Fruit fly (Drosophila melanogaster): Measurements from ENCODE around the gene Polr3C.

Gene Polr3C

dm6 chr3R:12448889-12449314 is 11.3 kb upstream of the Polr3C start, which contains the start of gene CG18549:
Gene CG18549 (plus strand): TSS chr3R:12449296.
- TF ChIP-seq CG8159 (tag; optimal IDR thresholded peaks at IDR 0.05) (peak; percentile 100), CG8301 (tag; optimal IDR thresholded peaks at IDR 0.05) (peak; percentile 100), rn (GFP tag; IDR thresholded peaks at IDR 0.05) (peak; percentile 100), CG12605 (GFP tag; IDR thresholded peaks at IDR 0.05) (peak; percentile 100), CG17806 (tag; optimal IDR thresholded peaks at IDR 0.05) (peak; percentile 100), CG9948 (tag; optimal IDR thresholded peaks at IDR 0.05) (peak; percentile 100), Pif1A (GFP tag; optimal IDR thresholded peaks at IDR 0.05) (peak; percentile 100), EcR (GFP tag; optimal IDR thresholded peaks at IDR 0.05) (peak; percentile 91), CG15710 (tag; optimal IDR thresholded peaks at IDR 0.05) (peak; percentile 100), CG14655 (GFP tag; optimal IDR thresholded peaks at IDR 0.05) (peak; percentile 100), fd96Ca (GFP tag; IDR thresholded peaks at IDR 0.05) (peak; percentile 100), gl (tag; optimal IDR thresholded peaks at IDR 0.05) (peak; percentile 99), Snoo (tag; optimal IDR thresholded peaks at IDR 0.05) (peak; percentile 100), Ets98B (GFP tag; IDR thresholded peaks at IDR 0.05) (peak; percentile 100), CG34367 (tag; optimal IDR thresholded peaks at IDR 0.05) (peak; percentile 100), CG4496 (GFP tag; IDR thresholded peaks at IDR 0.05) (peak; percentile 100), CG10348 (GFP tag; IDR thresholded peaks at IDR 0.05) (peak; percentile 99), Pif1B (GFP tag; optimal IDR thresholded peaks at IDR 0.05) (peak; percentile 100), D1 (tag; optimal IDR thresholded peaks at IDR 0.05) (peak; percentile 100), CG13204 (GFP tag; optimal IDR thresholded peaks at IDR 0.05) (peak; percentile 99), CG32121 (GFP tag; IDR thresholded peaks at IDR 0.05) (peak; percentile 100)

DNA sequence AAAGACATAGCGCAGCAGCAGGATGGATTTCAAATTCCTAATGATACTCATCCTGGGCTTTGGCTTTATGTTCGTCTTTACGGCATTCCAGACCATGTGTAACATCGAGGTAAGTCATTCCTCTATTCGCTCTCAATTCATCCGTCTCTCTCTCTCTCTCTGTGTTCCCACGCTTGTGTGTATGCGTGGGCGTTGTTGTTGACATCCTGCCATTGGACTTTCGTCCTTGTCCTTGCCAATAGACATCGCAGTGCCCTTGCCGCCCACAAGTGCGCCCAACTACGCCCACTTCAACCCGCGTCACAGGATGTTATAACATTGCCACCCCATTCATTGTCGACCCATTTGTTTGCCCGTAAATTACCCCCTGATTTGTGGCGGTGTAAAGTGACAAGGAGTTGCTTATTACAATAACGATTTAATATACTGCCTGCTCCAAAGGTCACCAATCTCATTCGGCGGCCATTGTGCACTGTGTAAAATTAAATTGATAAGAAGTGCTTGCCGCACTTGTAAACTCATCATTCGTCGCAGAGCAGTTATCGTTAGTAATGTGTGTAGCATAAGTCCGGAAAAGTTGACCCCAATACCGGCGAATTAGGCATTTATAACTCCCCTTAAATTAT is 10.5 kb upstream of the Polr3C start:
- TF ChIP-seq Pif1A (GFP tag; optimal IDR thresholded peaks at IDR 0.05) (peak; percentile 5), rn (GFP tag; IDR thresholded peaks at IDR 0.05) (no peak), CG8159 (tag; optimal IDR thresholded peaks at IDR 0.05) (peak; percentile 18), CG13204 (GFP tag; optimal IDR thresholded peaks at IDR 0.05) (peak; percentile 52), EcR (GFP tag; optimal IDR thresholded peaks at IDR 0.05) (peak; percentile 34), CG34367 (tag; optimal IDR thresholded peaks at IDR 0.05) (no peak), CG12605 (GFP tag; IDR thresholded peaks at IDR 0.05) (no peak), gl (tag; optimal IDR thresholded peaks at IDR 0.05) (peak; percentile 51), CG9948 (tag; optimal IDR thresholded peaks at IDR 0.05) (peak; percentile 5), fd96Ca (GFP tag; IDR thresholded peaks at IDR 0.05) (peak; percentile 24; the same call in 1 of the 3 replicates), CG32121 (GFP tag; IDR thresholded peaks at IDR 0.05) (peak; percentile 43)

DNA sequence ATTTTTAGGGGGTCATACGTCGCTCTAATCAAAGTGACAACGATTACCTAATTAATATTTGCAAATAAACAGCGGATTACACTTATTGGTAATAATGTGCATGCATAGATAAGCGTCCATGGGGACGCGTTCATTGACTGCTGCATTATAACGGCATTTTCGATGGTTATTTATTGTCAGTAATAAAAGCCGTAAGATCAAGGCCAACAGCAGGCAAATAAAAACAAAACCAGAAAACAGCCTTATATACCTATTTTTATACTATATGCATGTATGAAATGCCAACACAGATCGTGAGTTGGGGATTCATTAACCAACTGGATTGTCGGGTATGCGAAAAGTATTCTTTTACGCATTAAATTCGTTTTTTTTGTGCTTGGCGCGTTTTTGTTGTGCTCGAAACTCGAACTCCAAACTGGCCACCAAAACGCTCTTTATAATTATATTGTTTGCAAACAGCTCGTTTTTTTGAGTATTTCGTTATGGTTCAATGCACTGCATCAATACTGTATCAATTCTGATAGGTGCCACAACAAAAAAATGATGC is 9.4 kb upstream of the Polr3C start:
- TF ChIP-seq CG13204 (GFP tag; optimal IDR thresholded peaks at IDR 0.05) = no peak
- TF ChIP-seq EcR (GFP tag; optimal IDR thresholded peaks at IDR 0.05) = peak; percentile 91

DNA sequence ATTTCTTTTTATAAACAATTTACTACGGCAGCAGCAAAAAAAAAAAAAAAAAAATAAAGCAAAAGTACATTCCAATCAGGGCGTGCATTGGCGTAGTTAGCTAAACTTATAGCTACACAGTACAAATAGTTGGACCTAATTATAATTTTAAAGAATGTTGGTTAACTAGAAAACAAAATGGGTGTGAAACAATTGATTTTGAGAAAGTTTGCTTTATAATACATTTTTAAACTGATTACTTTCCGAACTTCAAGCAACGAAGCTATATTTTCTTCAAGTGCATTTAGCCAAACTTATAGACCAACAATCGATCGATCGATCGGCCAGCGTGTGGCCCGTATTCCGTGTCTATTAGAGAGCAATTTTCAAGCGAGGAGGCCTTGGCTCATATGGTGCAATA is 8.8 kb upstream of the Polr3C start:
- no peak for TF ChIP-seq Pif1B (GFP tag; optimal IDR thresholded peaks at IDR 0.05)
- 0 out of 2 replicates have a peak, but pooled peaks have one; percentile 11 for TF ChIP-seq CG10348 (GFP tag; IDR thresholded peaks at IDR 0.05)
- peak; percentile 29 for TF ChIP-seq Ets98B (GFP tag; IDR thresholded peaks at IDR 0.05)
- TF ChIP-seq CG12605 (GFP tag; IDR thresholded peaks at IDR 0.05) = 0 out of 2 replicates have a peak, but pooled peaks have one; percentile 35
- peak; percentile 22 for TF ChIP-seq CG9948 (tag; optimal IDR thresholded peaks at IDR 0.05)
- TF ChIP-seq CG4496 (GFP tag; IDR thresholded peaks at IDR 0.05) = 0 out of 3 replicates have a peak, but pooled peaks have one; percentile 49
- TF ChIP-seq CG15710 (tag; optimal IDR thresholded peaks at IDR 0.05) = peak; percentile 21
- TF ChIP-seq EcR (GFP tag; optimal IDR thresholded peaks at IDR 0.05) = no peak
- TF ChIP-seq CG13204 (GFP tag; optimal IDR thresholded peaks at IDR 0.05) = no peak
- TF ChIP-seq CG34367 (tag; optimal IDR thresholded peaks at IDR 0.05) = peak; percentile 15
- peak; percentile 27 for TF ChIP-seq CG17806 (tag; optimal IDR thresholded peaks at IDR 0.05)
- TF ChIP-seq CG8301 (tag; optimal IDR thresholded peaks at IDR 0.05) = peak; percentile 20
- TF ChIP-seq Pif1A (GFP tag; optimal IDR thresholded peaks at IDR 0.05) = no peak
- peak; percentile 22; the same call in 1 of the 2 replicates for TF ChIP-seq CG32121 (GFP tag; IDR thresholded peaks at IDR 0.05)
- peak; percentile 32 for TF ChIP-seq CG8159 (tag; optimal IDR thresholded peaks at IDR 0.05)

DNA sequence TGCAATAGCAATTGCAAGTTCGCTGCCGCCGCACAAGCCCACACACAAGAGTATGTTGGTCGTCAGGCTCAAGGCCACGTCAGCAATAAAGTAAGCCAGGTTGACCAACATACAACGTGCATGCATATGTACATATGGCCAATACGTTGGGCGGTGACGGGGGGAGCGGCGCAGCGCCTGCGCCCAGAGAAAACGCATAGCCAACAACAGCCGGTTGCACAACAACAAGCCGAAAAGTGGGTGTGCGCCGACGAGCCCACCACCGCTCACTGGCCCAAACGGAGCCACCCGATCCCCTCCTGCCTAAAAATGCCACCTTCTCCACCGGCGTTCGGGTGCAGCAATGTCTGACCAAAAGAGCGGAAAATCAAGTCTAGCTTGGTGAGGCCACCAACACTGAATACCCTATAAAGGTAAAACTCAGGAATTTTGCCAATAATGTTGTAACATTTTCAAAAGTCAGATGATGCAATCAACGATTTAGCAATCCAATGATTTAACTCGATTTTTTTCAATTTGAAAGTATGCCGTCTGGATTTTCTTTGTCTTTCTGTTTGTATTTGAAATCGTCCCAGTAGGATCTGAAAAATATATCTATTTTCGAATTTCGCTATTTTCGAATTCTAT is 8.2 kb upstream of the Polr3C start, which contains the start of gene CG5509:
CG5509 (plus strand) TSS at position 577 of the 627 bp plus-strand sequence.
- TF ChIP-seq gl (tag; optimal IDR thresholded peaks at IDR 0.05) (no peak), Pif1B (GFP tag; optimal IDR thresholded peaks at IDR 0.05) (no peak), Ets98B (GFP tag; IDR thresholded peaks at IDR 0.05) (peak; percentile 43), EcR (GFP tag; optimal IDR thresholded peaks at IDR 0.05) (peak; percentile 63), CG13204 (GFP tag; optimal IDR thresholded peaks at IDR 0.05) (peak; percentile 92), CG14655 (GFP tag; optimal IDR thresholded peaks at IDR 0.05) (no peak), CG4496 (GFP tag; IDR thresholded peaks at IDR 0.05) (0 out of 3 replicates have a peak, but pooled peaks have one; percentile 22), CG34367 (tag; optimal IDR thresholded peaks at IDR 0.05) (no peak), CG12605 (GFP tag; IDR thresholded peaks at IDR 0.05) (no peak), CG10348 (GFP tag; IDR thresholded peaks at IDR 0.05) (0 out of 2 replicates have a peak, but pooled peaks have one; percentile 9), CG9948 (tag; optimal IDR thresholded peaks at IDR 0.05) (no peak)

Measured in whole organism, pupa.